ENCODE assay signal across 1 fruit fly cellular context in the genomic region with DNA sequence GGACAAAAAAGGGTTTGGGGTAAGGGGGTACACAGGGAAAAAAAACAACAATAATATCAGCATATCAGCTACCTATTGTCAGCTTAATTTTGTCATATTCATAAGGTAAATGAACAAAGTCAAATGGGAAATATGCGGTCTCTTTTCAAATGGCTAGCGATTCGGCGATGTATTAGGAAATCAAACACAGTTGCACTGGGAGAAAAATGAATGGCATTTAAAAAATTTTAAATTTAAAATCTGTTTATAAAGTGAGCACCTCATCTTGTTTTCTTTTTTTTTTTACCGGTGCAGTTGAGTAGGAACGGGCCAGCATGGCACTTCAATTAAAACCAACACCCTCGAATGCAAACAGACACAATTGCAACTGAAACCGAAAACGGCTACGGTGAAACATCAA.
TF ChIP-seq lines count a peak whose summit lies in the region.

No protein-coding gene starts in this region.

TF ChIP-seq in whole organism, prepupa, 60 proteins besides CTCF, POLR2A, EP300 and RAD21 (continued from another document):
- TF ChIP-seq CG3032 (tag; optimal IDR thresholded peaks at IDR 0.05; lab: Kevin White, UChicago) (no peak), Hr4 (GFP tag; optimal IDR thresholded peaks at IDR 0.05; lab: Kevin White, UChicago) (peak; percentile 59), Hr38 (GFP tag; optimal IDR thresholded peaks at IDR 0.05; lab: Kevin White, UChicago) (no peak), cyc (GFP tag; optimal IDR thresholded peaks at IDR 0.05; lab: Kevin White, UChicago) (no peak), CG10669 (GFP tag; optimal IDR thresholded peaks at IDR 0.05; lab: Kevin White, UChicago) (no peak), CG15336 (GFP tag; IDR thresholded peaks at IDR 0.05; lab: Robert Waterston, UW) (peak; percentile 34), Sox102F (GFP tag; optimal IDR thresholded peaks at IDR 0.05; lab: Kevin White, UChicago) (no peak), CG10631 (GFP tag; optimal IDR thresholded peaks at IDR 0.05; lab: Kevin White, UChicago) (peak; percentile 31), salr (GFP tag; optimal IDR thresholded peaks at IDR 0.05; lab: Kevin White, UChicago) (no peak), lz (GFP tag; optimal IDR thresholded peaks at IDR 0.05; lab: Kevin White, UChicago) (no peak), ss (GFP tag; optimal IDR thresholded peaks at IDR 0.05; lab: Kevin White, UChicago) (no peak), CG8119 (GFP tag; IDR thresholded peaks at IDR 0.05; lab: Robert Waterston, UW) (no peak; the same call in 2 of the 3 replicates), Eip75B (GFP tag; optimal IDR thresholded peaks at IDR 0.05; lab: Kevin White, UChicago) (peak; percentile 18), CG16779 (tag; optimal IDR thresholded peaks at IDR 0.05; lab: Kevin White, UChicago) (no peak), CG11902 (GFP tag; optimal IDR thresholded peaks at IDR 0.05; lab: Kevin White, UChicago) (no peak), Eip78C (GFP tag; lab: Kevin White, UChicago) (peak; percentile 58), Gug (GFP tag; IDR thresholded peaks at IDR 0.05; lab: Robert Waterston, UW) (no peak), fkh (GFP tag; optimal IDR thresholded peaks at IDR 0.05; lab: Kevin White, UChicago) (no peak)
